Fruit fly (Drosophila melanogaster) S2 (cell line): ENCODE measurements around the gene CG45045.

ENCODE experiments used
- CG8478 ChIP-seq: fragments of >200 bp; optimal IDR thresholded peaks from 2 replicates; lab custom pipeline; 2018
- CTCF ChIP-seq, 2 experiments: fragments of >200 bp; optimal IDR thresholded peaks; 2 replicates each; lab custom pipeline; 2018

DNA sequence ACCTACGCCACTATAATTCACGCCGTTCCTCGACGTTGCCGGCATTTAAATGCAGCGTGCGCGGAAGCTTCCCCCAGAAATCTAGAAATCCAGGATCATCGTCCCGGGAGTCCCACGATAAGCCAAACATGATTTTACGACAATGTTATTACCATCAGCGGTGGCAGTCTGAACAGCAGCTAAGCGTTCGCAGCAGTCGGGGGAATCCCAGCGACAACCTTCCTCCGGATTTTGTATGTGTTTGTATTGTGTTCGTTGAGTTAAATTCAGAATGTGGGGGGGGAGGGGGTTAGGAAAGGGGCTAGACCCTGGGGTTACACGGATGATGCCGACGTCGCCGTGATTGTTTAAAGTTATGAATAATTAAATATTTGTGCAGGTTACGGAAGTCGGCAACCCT is 23.4 kb upstream of the CG45045 start:
- no peak for TF ChIP-seq CG8478 (lab: Kevin White, UChicago)
- no peak for TF ChIP-seq CTCF (optimal IDR thresholded peaks at IDR 0.05; lab: Kevin White, UChicago)
